Fruit fly (Drosophila melanogaster) whole organism, embryonic: ENCODE results near the gene CG32985.

Source experiments
- Bdp1 ChIP-seq: fragments of 200-800 bp; sonication (Bioruptor generic); optimal IDR thresholded peaks from 3 replicates; lab custom pipeline; 2016; ENCODE audit warnings: missing biosample characterization, missing genetic modification characterization
- Bgb ChIP-seq: fragments of 200-800 bp; sonication (Bioruptor generic); IDR thresholded peaks from 2 replicates; pipeline ENCODE4 v1.3.6; 2022; ENCODE audit warnings: missing biosample characterization, missing genetic modification characterization; ENCODE audit not compliant: partially characterized antibody
- BtbVII ChIP-seq: fragments of 200-800 bp; sonication (Bioruptor generic); optimal IDR thresholded peaks from 3 replicates; lab custom pipeline; 2017; ENCODE audit warnings: missing biosample characterization, mild to moderate bottlenecking, missing genetic modification characterization
- CG10209 ChIP-seq: fragments of 200-800 bp; sonication (Bioruptor generic); optimal IDR thresholded peaks from 3 replicates; lab custom pipeline; 2017; ENCODE audit warnings: missing biosample characterization, mild to moderate bottlenecking, missing genetic modification characterization, missing genetic modification reagents
- CG11093 ChIP-seq: fragments of 200-800 bp; sonication (Bioruptor generic); IDR thresholded peaks from 3 replicates; pipeline ENCODE4 v1.3.6; 2022; ENCODE audit warnings: missing biosample characterization, missing genetic modification characterization
- CG11696 ChIP-seq: fragments of 200-800 bp; sonication (Bioruptor generic); IDR thresholded peaks from 2 replicates; pipeline ENCODE4 v1.3.6; 2022; ENCODE audit warnings: missing biosample characterization, missing genetic modification characterization
- CG12219 ChIP-seq: fragments of 200-800 bp; sonication (Bioruptor generic); optimal IDR thresholded peaks from 3 replicates; lab custom pipeline; 2018; ENCODE audit warnings: missing biosample characterization, mild to moderate bottlenecking, missing genetic modification characterization
- CG12236 ChIP-seq: fragments of 200-800 bp; sonication (Bioruptor generic); optimal IDR thresholded peaks from 2 replicates; lab custom pipeline; 2016; ENCODE audit warnings: missing biosample characterization, missing genetic modification characterization
- CG12659 ChIP-seq: fragments of 200-800 bp; sonication (Bioruptor generic); optimal IDR thresholded peaks from 3 replicates; lab custom pipeline; 2017; ENCODE audit warnings: mild to moderate bottlenecking, missing biosample characterization, missing genetic modification reagents, missing genetic modification characterization
- CG15514 ChIP-seq: fragments of 200-800 bp; sonication (Bioruptor generic); optimal IDR thresholded peaks from 3 replicates; lab custom pipeline; 2017; ENCODE audit warnings: missing biosample characterization, missing genetic modification characterization, mild to moderate bottlenecking, moderate library complexity, missing genetic modification reagents
- CG18619 ChIP-seq: fragments of 200-800 bp; sonication (Bioruptor generic); optimal IDR thresholded peaks from 3 replicates; lab custom pipeline; 2017; ENCODE audit warnings: missing biosample characterization, mild to moderate bottlenecking, missing genetic modification characterization
- CG3281 ChIP-seq: fragments of 200-800 bp; sonication (Bioruptor generic); optimal IDR thresholded peaks from 3 replicates; lab custom pipeline; 2017; ENCODE audit warnings: missing biosample characterization, mild to moderate bottlenecking, missing genetic modification characterization
- CG5245 ChIP-seq: fragments of 200-800 bp; sonication (Bioruptor generic); optimal IDR thresholded peaks from 3 replicates; lab custom pipeline; 2016; ENCODE audit warnings: missing biosample characterization, missing genetic modification characterization
- CG6654 ChIP-seq: fragments of 200-800 bp; sonication (Bioruptor generic); optimal IDR thresholded peaks from 2 replicates; lab custom pipeline; 2017; ENCODE audit warnings: missing biosample characterization, mild to moderate bottlenecking, missing genetic modification characterization
- CG7271 ChIP-seq: fragments of 200-800 bp; sonication (Bioruptor generic); optimal IDR thresholded peaks from 2 replicates; lab custom pipeline; 2018; ENCODE audit warnings: missing biosample characterization, mild to moderate bottlenecking, missing genetic modification characterization, moderate library complexity
- CG7372 ChIP-seq: fragments of 200-800 bp; sonication (Bioruptor generic); IDR thresholded peaks from 2 replicates; pipeline ENCODE4 v1.3.6; 2022; ENCODE audit warnings: missing biosample characterization, missing genetic modification characterization
- CG7963 ChIP-seq: fragments of 200-800 bp; sonication (Bioruptor generic); IDR thresholded peaks from 3 replicates; pipeline ENCODE4 v1.3.6; 2022; ENCODE audit warnings: missing biosample characterization, missing genetic modification characterization; ENCODE audit not compliant: partially characterized antibody
- CG8089 ChIP-seq: fragments of 200-800 bp; sonication (Bioruptor generic); optimal IDR thresholded peaks from 3 replicates; lab custom pipeline; 2016; ENCODE audit warnings: missing biosample characterization, missing genetic modification characterization
- CG8281 ChIP-seq: fragments of 200-800 bp; sonication (Bioruptor generic); optimal IDR thresholded peaks from 2 replicates; lab custom pipeline; 2018; ENCODE audit warnings: missing biosample characterization, mild to moderate bottlenecking, missing genetic modification characterization, moderate library complexity
- CG8924 ChIP-seq: fragments of 200-800 bp; optimal IDR thresholded peaks from 3 replicates; lab custom pipeline; 2019; ENCODE audit warnings: missing biosample characterization, mild to moderate bottlenecking, missing genetic modification characterization, moderate library complexity
- CG9817 ChIP-seq: fragments of 200-800 bp; sonication (Bioruptor generic); optimal IDR thresholded peaks from 2 replicates; lab custom pipeline; 2018; ENCODE audit warnings: missing biosample characterization, mild to moderate bottlenecking, missing genetic modification characterization, moderate library complexity
- CoRest ChIP-seq: fragments of 200-800 bp; sonication (Bioruptor generic); optimal IDR thresholded peaks from 3 replicates; lab custom pipeline; 2018; ENCODE audit warnings: missing biosample characterization, mild to moderate bottlenecking, missing genetic modification characterization, moderate library complexity
- Hey ChIP-seq: fragments of 200-800 bp; sonication (Bioruptor generic); optimal IDR thresholded peaks from 3 replicates; lab custom pipeline; 2018; ENCODE audit warnings: missing biosample characterization, mild to moderate bottlenecking, missing genetic modification characterization
- Hmr ChIP-seq: fragments of 200-800 bp; sonication (Bioruptor generic); optimal IDR thresholded peaks from 3 replicates; lab custom pipeline; 2017; ENCODE audit warnings: mild to moderate bottlenecking, missing biosample characterization, missing genetic modification reagents, missing genetic modification characterization
- MBD-R2 ChIP-seq: fragments of 200-800 bp; sonication (Bioruptor generic); IDR thresholded peaks from 2 replicates; pipeline ENCODE4 v1.3.6; 2022; ENCODE audit warnings: missing biosample characterization, missing genetic modification characterization
- MESR4 ChIP-seq: fragments of 200-800 bp; sonication (Bioruptor generic); optimal IDR thresholded peaks from 2 replicates; lab custom pipeline; 2018; ENCODE audit warnings: missing biosample characterization, mild to moderate bottlenecking, missing genetic modification characterization, moderate library complexity
- Mad ChIP-seq: fragments of 200-800 bp; sonication (Bioruptor generic); optimal IDR thresholded peaks from 2 replicates; lab custom pipeline; 2016; ENCODE audit warnings: missing biosample characterization, missing genetic modification characterization
- Max ChIP-seq: fragments of 200-800 bp; sonication (Bioruptor generic); optimal IDR thresholded peaks from 2 replicates; lab custom pipeline; 2016; ENCODE audit warnings: missing biosample characterization, mild to moderate bottlenecking, missing genetic modification characterization
- Opbp ChIP-seq: fragments of 200-800 bp; sonication (Bioruptor generic); IDR thresholded peaks from 3 replicates; pipeline ENCODE4 v1.3.6; 2022; ENCODE audit warnings: missing biosample characterization, missing genetic modification characterization; ENCODE audit not compliant: partially characterized antibody
- Pdp1 ChIP-seq, 2 experiments: fragments of 200-800 bp; sonication (Bioruptor generic); optimal IDR thresholded peaks; 3 replicates each; lab custom pipeline; 2016; ENCODE audit warnings: missing biosample characterization in 2 of 2, missing genetic modification characterization in 2 of 2, mild to moderate bottlenecking in 1 of 2, moderate library complexity in 1 of 2
- Six4 ChIP-seq: fragments of 200-800 bp; sonication (Bioruptor generic); optimal IDR thresholded peaks from 2 replicates; lab custom pipeline; 2016; ENCODE audit warnings: missing biosample characterization, missing genetic modification characterization
- TFAM ChIP-seq: fragments of 200-800 bp; sonication (Bioruptor generic); optimal IDR thresholded peaks from 2 replicates; lab custom pipeline; 2017; ENCODE audit warnings: missing biosample characterization, missing genetic modification characterization, inconsistent platforms
- ara ChIP-seq: fragments of 200-800 bp; sonication (Bioruptor generic); IDR thresholded peaks from 2 replicates; pipeline ENCODE4 v1.3.6; 2022; ENCODE audit warnings: missing biosample characterization, missing genetic modification characterization
- caup ChIP-seq: fragments of 200-800 bp; sonication (Bioruptor generic); optimal IDR thresholded peaks from 3 replicates; lab custom pipeline; 2017; ENCODE audit warnings: missing biosample characterization, mild to moderate bottlenecking, missing genetic modification characterization, moderate library complexity; ENCODE audit not compliant: severe bottlenecking
- corto ChIP-seq: fragments of 200-800 bp; sonication (Bioruptor generic); optimal IDR thresholded peaks from 2 replicates; lab custom pipeline; 2016; ENCODE audit warnings: missing biosample characterization, mild to moderate bottlenecking, missing genetic modification characterization, moderate library complexity
- dmrt11E ChIP-seq: fragments of 200-800 bp; sonication (Bioruptor generic); optimal IDR thresholded peaks from 3 replicates; lab custom pipeline; 2018; ENCODE audit warnings: missing biosample characterization, mild to moderate bottlenecking, missing genetic modification characterization, moderate library complexity
- ems ChIP-seq: fragments of 200-800 bp; sonication (Bioruptor generic); optimal IDR thresholded peaks from 3 replicates; lab custom pipeline; 2016; ENCODE audit warnings: missing biosample characterization, missing genetic modification characterization
- ewg ChIP-seq: fragments of 200-800 bp; sonication (Bioruptor generic); optimal IDR thresholded peaks from 3 replicates; lab custom pipeline; 2017; ENCODE audit warnings: mild to moderate bottlenecking, missing biosample characterization, missing genetic modification reagents, missing genetic modification characterization
- exex ChIP-seq: fragments of 200-800 bp; sonication (Bioruptor generic); optimal IDR thresholded peaks from 4 replicates; lab custom pipeline; 2018; ENCODE audit warnings: missing biosample characterization, mild to moderate bottlenecking, missing genetic modification characterization, moderate library complexity
- gce ChIP-seq: fragments of 200-800 bp; sonication (Bioruptor generic); IDR thresholded peaks from 3 replicates; pipeline ENCODE4 v1.3.6; 2022; ENCODE audit warnings: missing biosample characterization, missing genetic modification characterization
- gsb ChIP-seq: fragments of 200-800 bp; sonication (Bioruptor generic); IDR thresholded peaks from 2 replicates; pipeline ENCODE4 v1.3.6; 2022; ENCODE audit warnings: missing biosample characterization, missing genetic modification characterization
- ind ChIP-seq: fragments of 200-800 bp; sonication (Bioruptor generic); optimal IDR thresholded peaks from 3 replicates; lab custom pipeline; 2016; ENCODE audit warnings: missing biosample characterization, missing genetic modification characterization
- lilli ChIP-seq: fragments of 200-800 bp; sonication (Bioruptor generic); optimal IDR thresholded peaks from 3 replicates; lab custom pipeline; 2016; ENCODE audit warnings: missing biosample characterization, missing genetic modification characterization
- nerfin-2 ChIP-seq: fragments of 200-800 bp; sonication (Bioruptor generic); IDR thresholded peaks from 2 replicates; pipeline ENCODE4 v1.3.6; 2022; ENCODE audit warnings: missing biosample characterization, missing genetic modification characterization; ENCODE audit not compliant: partially characterized antibody
- peb ChIP-seq: fragments of 200-800 bp; sonication (Bioruptor generic); IDR thresholded peaks from 2 replicates; pipeline ENCODE4 v1.3.6; 2022; ENCODE audit warnings: missing biosample characterization, missing genetic modification characterization
- pum ChIP-seq: fragments of 200-800 bp; sonication (Bioruptor generic); optimal IDR thresholded peaks from 2 replicates; lab custom pipeline; 2016; ENCODE audit warnings: missing biosample characterization, missing genetic modification characterization
- scrt ChIP-seq: fragments of 200-800 bp; sonication (Bioruptor generic); optimal IDR thresholded peaks from 2 replicates; lab custom pipeline; 2018; ENCODE audit warnings: missing biosample characterization, mild to moderate bottlenecking, missing genetic modification characterization, moderate library complexity
- sens ChIP-seq: fragments of 200-800 bp; sonication (Bioruptor generic); peaks from one replicate; lab custom pipeline; 2016; ENCODE audit warnings: missing biosample characterization, missing genetic modification characterization
- sim ChIP-seq: fragments of 200-800 bp; sonication (Bioruptor generic); IDR thresholded peaks from 2 replicates; pipeline ENCODE4 v1.3.6; 2022; ENCODE audit warnings: missing biosample characterization, missing genetic modification characterization
- twi ChIP-seq: fragments of 200-800 bp; optimal IDR thresholded peaks from 2 replicates; lab custom pipeline; 2019; ENCODE audit warnings: missing biosample characterization, mild to moderate bottlenecking, missing genetic modification characterization, moderate library complexity

Gene CG32985

dm6 chr2L:8937837-8938413 lies 24.4 kb upstream of the CG32985 start (continued):
- TF ChIP-seq CG7372 (no peak), ems (GFP tag; lab: Kevin White, UChicago) (no peak), CG7963 (GFP tag; lab: Robert Waterston, UW) (no peak), sens (peak; percentile 58), exex (peak; percentile 28), peb (GFP tag; lab: Robert Waterston, UW) (no peak), CG7271 (tag; lab: Kevin White, UChicago) (no peak), caup (GFP tag; lab: Kevin White, UChicago) (peak; percentile 35), CG10209 (peak; percentile 5), CG5245 (GFP tag; lab: Kevin White, UChicago) (no peak), CG12219 (peak; percentile 29), ewg (GFP tag; lab: Kevin White, UChicago) (no peak), CG12659 (GFP tag; lab: Kevin White, UChicago) (no peak), lilli (GFP tag; lab: Kevin White, UChicago) (no peak), Hmr (GFP tag; lab: Kevin White, UChicago) (peak; percentile 22), CG6654 (no peak), CG9817 (tag; lab: Kevin White, UChicago) (peak; percentile 8), CG11696 (no peak), dmrt11E (no peak), scrt (no peak), BtbVII (no peak), twi (tag; lab: Kevin White, UChicago) (no peak), ind (GFP tag; lab: Kevin White, UChicago) (no peak), CG15514 (GFP tag; lab: Kevin White, UChicago) (peak; percentile 34), CG8089 (GFP tag; lab: Kevin White, UChicago) (no peak), CG18619 (GFP tag; lab: Kevin White, UChicago) (no peak), gsb (GFP tag; lab: Robert Waterston, UW) (no peak), CG8281 (tag; lab: Kevin White, UChicago) (peak; percentile 73), pum (GFP tag; lab: Kevin White, UChicago) (no peak), Mad (GFP tag; lab: Kevin White, UChicago) (no peak), Bdp1 (GFP tag; lab: Kevin White, UChicago) (no peak), corto (no peak), nerfin-2 (GFP tag; lab: Robert Waterston, UW) (no peak), CG11093 (GFP tag; lab: Robert Waterston, UW) (no peak), sim (GFP tag; lab: Robert Waterston, UW) (no peak), Pdp1 (GFP tag; optimal IDR thresholded peaks at IDR 0.05; lab: Kevin White, UChicago) (no peak), CoRest (tag; lab: Kevin White, UChicago) (no peak), CG8924 (peak; percentile 5), CG12236 (no peak), ara (GFP tag; lab: Robert Waterston, UW) (no peak), Opbp (no peak), Max (GFP tag; lab: Kevin White, UChicago) (no peak), MESR4 (no peak), Hey (tag; lab: Kevin White, UChicago) (no peak), TFAM (GFP tag; lab: Kevin White, UChicago) (no peak), gce (GFP tag; lab: Robert Waterston, UW) (no peak), CG3281 (GFP tag; lab: Kevin White, UChicago) (peak; percentile 7), MBD-R2 (GFP tag; lab: Robert Waterston, UW) (no peak), Six4 (GFP tag; lab: Kevin White, UChicago) (no peak), Bgb (GFP tag; lab: Robert Waterston, UW) (no peak)
